Fruit fly (Drosophila melanogaster) whole organism, prepupa: ENCODE measurements around the gene S-Lap3.
A peak's percentile ranks its signal among the peaks of the same experiment; 100 is the strongest.

Source experiments
- Blimp-1 ChIP-seq: fragments of 200-800 bp; sonication (Bioruptor generic); optimal IDR thresholded peaks from 3 replicates; lab custom pipeline; 2017; ENCODE audit warnings: missing biosample characterization, missing genetic modification characterization, mild to moderate bottlenecking, moderate library complexity, missing genetic modification reagents
- CG10669 ChIP-seq: fragments of 200-800 bp; sonication (Bioruptor generic); optimal IDR thresholded peaks from 3 replicates; lab custom pipeline; 2018; ENCODE audit warnings: missing biosample characterization, mild to moderate bottlenecking, missing genetic modification characterization, moderate library complexity
- CG11294 ChIP-seq: fragments of 200-800 bp; sonication (Bioruptor generic); IDR thresholded peaks from 2 replicates; pipeline ENCODE4 v1.3.6; 2022; ENCODE audit warnings: missing biosample characterization, missing genetic modification characterization
- CG11762 ChIP-seq: fragments of 200-800 bp; sonication (Bioruptor generic); optimal IDR thresholded peaks from 3 replicates; lab custom pipeline; 2016; ENCODE audit warnings: missing biosample characterization, missing genetic modification characterization; ENCODE audit not compliant: insufficient read depth
- CG11902 ChIP-seq: fragments of 200-800 bp; sonication (Bioruptor generic); optimal IDR thresholded peaks from 3 replicates; lab custom pipeline; 2016; ENCODE audit warnings: missing biosample characterization, missing genetic modification characterization
- CG15336 ChIP-seq: fragments of 200-800 bp; sonication (Bioruptor generic); IDR thresholded peaks from 2 replicates; pipeline ENCODE4 v1.3.6; 2022; ENCODE audit warnings: missing biosample characterization, missing genetic modification characterization
- CG1621 ChIP-seq: fragments of 200-800 bp; sonication (Bioruptor generic); optimal IDR thresholded peaks from 3 replicates; lab custom pipeline; 2018; ENCODE audit warnings: missing biosample characterization, mild to moderate bottlenecking, missing genetic modification characterization
- CG31627 ChIP-seq: fragments of 200-800 bp; sonication (Bioruptor generic); optimal IDR thresholded peaks from 3 replicates; lab custom pipeline; 2016; ENCODE audit warnings: missing biosample characterization, missing genetic modification characterization
- CG32006 ChIP-seq: fragments of 200-800 bp; sonication (Bioruptor generic); optimal IDR thresholded peaks from 3 replicates; lab custom pipeline; 2017; ENCODE audit warnings: missing biosample characterization, mild to moderate bottlenecking, missing genetic modification characterization
- CG34406 ChIP-seq: fragments of 200-800 bp; sonication (Bioruptor generic); optimal IDR thresholded peaks from 3 replicates; lab custom pipeline; 2016; ENCODE audit warnings: missing biosample characterization, missing genetic modification characterization
- CG3919 ChIP-seq: fragments of 200-800 bp; sonication (Bioruptor generic); optimal IDR thresholded peaks from 3 replicates; lab custom pipeline; 2016; ENCODE audit warnings: missing biosample characterization, missing genetic modification characterization
- CG4318 ChIP-seq: fragments of 200-800 bp; sonication (Bioruptor generic); optimal IDR thresholded peaks from 3 replicates; lab custom pipeline; 2017; ENCODE audit warnings: missing biosample characterization, mild to moderate bottlenecking, missing genetic modification characterization
- CG6163 ChIP-seq: fragments of 200-800 bp; sonication (Bioruptor generic); IDR thresholded peaks from 3 replicates; pipeline ENCODE4 v1.3.6; 2022; ENCODE audit warnings: missing biosample characterization, missing genetic modification characterization
- CG6276 ChIP-seq: fragments of 200-800 bp; sonication (Bioruptor generic); optimal IDR thresholded peaks from 2 replicates; lab custom pipeline; 2017; ENCODE audit warnings: missing biosample characterization, mild to moderate bottlenecking, missing genetic modification characterization
- CG6792 ChIP-seq: fragments of 200-800 bp; sonication (Bioruptor generic); optimal IDR thresholded peaks from 3 replicates; lab custom pipeline; 2016; ENCODE audit warnings: missing biosample characterization, missing genetic modification characterization
- CG6808 ChIP-seq: fragments of 200-800 bp; sonication (Bioruptor generic); optimal IDR thresholded peaks from 3 replicates; lab custom pipeline; 2017; ENCODE audit warnings: missing biosample characterization, missing genetic modification characterization, mild to moderate bottlenecking, moderate library complexity, missing genetic modification reagents
- CG6854 ChIP-seq: fragments of 200-800 bp; sonication (Bioruptor generic); optimal IDR thresholded peaks from 2 replicates; lab custom pipeline; 2017; ENCODE audit warnings: missing biosample characterization, mild to moderate bottlenecking, missing genetic modification characterization
- CG7368 ChIP-seq: fragments of 200-800 bp; sonication (Bioruptor generic); optimal IDR thresholded peaks from 3 replicates; lab custom pipeline; 2016; ENCODE audit warnings: missing biosample characterization, missing genetic modification characterization
- CG8119 ChIP-seq: fragments of 200-800 bp; sonication (Bioruptor generic); IDR thresholded peaks from 3 replicates; pipeline ENCODE4 v1.3.6; 2022; ENCODE audit warnings: missing biosample characterization, missing genetic modification characterization
- CG8319 ChIP-seq: fragments of 200-800 bp; sonication (Bioruptor generic); optimal IDR thresholded peaks from 3 replicates; lab custom pipeline; 2016; ENCODE audit warnings: missing biosample characterization, missing genetic modification characterization
- CG8632 ChIP-seq: fragments of 200-800 bp; sonication (Bioruptor generic); optimal IDR thresholded peaks from 3 replicates; lab custom pipeline; 2016; ENCODE audit warnings: missing biosample characterization, missing genetic modification characterization
- CG9139 ChIP-seq: fragments of 200-800 bp; sonication (Bioruptor generic); optimal IDR thresholded peaks from 3 replicates; lab custom pipeline; 2017; ENCODE audit warnings: missing biosample characterization, mild to moderate bottlenecking, missing genetic modification characterization
- Eip75B ChIP-seq: fragments of 200-800 bp; sonication (Bioruptor generic); optimal IDR thresholded peaks from 3 replicates; lab custom pipeline; 2016; ENCODE audit warnings: missing biosample characterization, missing genetic modification characterization
- Eip78C ChIP-seq: fragments of 200-800 bp; sonication (Bioruptor generic); peaks from one replicate; lab custom pipeline; 2016; ENCODE audit warnings: missing biosample characterization, missing genetic modification characterization
- Eip93F ChIP-seq: fragments of 200-800 bp; sonication (Bioruptor generic); optimal IDR thresholded peaks from 2 replicates; lab custom pipeline; 2016; ENCODE audit warnings: missing biosample characterization, mild to moderate bottlenecking, missing genetic modification characterization
- Gug ChIP-seq: fragments of 200-800 bp; sonication (Bioruptor generic); IDR thresholded peaks from 2 replicates; pipeline ENCODE4 v1.3.6; 2022; ENCODE audit warnings: missing biosample characterization, missing genetic modification characterization
- Hr38 ChIP-seq: sonication (Bioruptor generic); optimal IDR thresholded peaks from 2 replicates; lab custom pipeline; 2016; ENCODE audit warnings: missing biosample characterization, missing genetic modification characterization
- Hr4 ChIP-seq: fragments of 200-800 bp; sonication (Bioruptor generic); optimal IDR thresholded peaks from 3 replicates; lab custom pipeline; 2016; ENCODE audit warnings: missing biosample characterization, missing genetic modification characterization
- Lpt ChIP-seq: fragments of 200-800 bp; sonication (Bioruptor generic); optimal IDR thresholded peaks from 3 replicates; lab custom pipeline; 2016; ENCODE audit warnings: missing biosample characterization, missing genetic modification characterization
- Met ChIP-seq: fragments of 200-800 bp; sonication (Bioruptor generic); optimal IDR thresholded peaks from 3 replicates; lab custom pipeline; 2016; ENCODE audit warnings: missing biosample characterization, missing genetic modification characterization
- OdsH ChIP-seq: fragments of 200-800 bp; sonication (Bioruptor generic); optimal IDR thresholded peaks from 3 replicates; lab custom pipeline; 2016; ENCODE audit warnings: missing biosample characterization, missing genetic modification characterization
- Smox ChIP-seq: fragments of 200-800 bp; sonication (Bioruptor generic); optimal IDR thresholded peaks from 3 replicates; lab custom pipeline; 2016; ENCODE audit warnings: missing biosample characterization, missing genetic modification characterization
- Sox102F ChIP-seq: fragments of 200-800 bp; sonication (Bioruptor generic); optimal IDR thresholded peaks from 2 replicates; lab custom pipeline; 2016; ENCODE audit warnings: missing biosample characterization, mild to moderate bottlenecking, missing genetic modification characterization
- Sox14 ChIP-seq: fragments of 200-800 bp; sonication (Bioruptor generic); optimal IDR thresholded peaks from 3 replicates; lab custom pipeline; 2016; ENCODE audit warnings: missing biosample characterization, missing genetic modification characterization
- Sox15 ChIP-seq: fragments of 200-800 bp; sonication (Bioruptor generic); optimal IDR thresholded peaks from 3 replicates; lab custom pipeline; 2016; ENCODE audit warnings: missing biosample characterization, missing genetic modification characterization
- achi ChIP-seq: fragments of 200-800 bp; sonication (Bioruptor generic); optimal IDR thresholded peaks from 3 replicates; lab custom pipeline; 2016; ENCODE audit warnings: missing biosample characterization, missing genetic modification characterization
- acj6 ChIP-seq: fragments of 200-800 bp; sonication (Bioruptor generic); optimal IDR thresholded peaks from 3 replicates; lab custom pipeline; 2016; ENCODE audit warnings: missing biosample characterization, missing genetic modification characterization
- cyc ChIP-seq: fragments of 200-800 bp; sonication (Bioruptor generic); optimal IDR thresholded peaks from 3 replicates; lab custom pipeline; 2016; ENCODE audit warnings: missing biosample characterization, missing genetic modification characterization
- dac ChIP-seq: fragments of 200-800 bp; sonication (Bioruptor generic); optimal IDR thresholded peaks from 2 replicates; lab custom pipeline; 2017; ENCODE audit warnings: missing biosample characterization, mild to moderate bottlenecking, missing genetic modification characterization
- eg ChIP-seq: fragments of 200-800 bp; sonication (Bioruptor generic); IDR thresholded peaks from 3 replicates; pipeline ENCODE4 v1.3.6; 2022; ENCODE audit warnings: missing biosample characterization, missing genetic modification characterization
- fd59A ChIP-seq: fragments of 200-800 bp; sonication (Bioruptor generic); optimal IDR thresholded peaks from 2 replicates; lab custom pipeline; 2017; ENCODE audit warnings: missing biosample characterization, mild to moderate bottlenecking, missing genetic modification characterization, missing genetic modification reagents
- fkh ChIP-seq: fragments of 200-800 bp; sonication (Bioruptor generic); optimal IDR thresholded peaks from 3 replicates; lab custom pipeline; 2017; ENCODE audit warnings: missing biosample characterization, mild to moderate bottlenecking, missing genetic modification characterization, moderate library complexity
- lz ChIP-seq: fragments of 200-800 bp; sonication (Bioruptor generic); optimal IDR thresholded peaks from 3 replicates; lab custom pipeline; 2016; ENCODE audit warnings: missing biosample characterization, missing genetic modification characterization
- net ChIP-seq: fragments of 200-800 bp; sonication (Bioruptor generic); optimal IDR thresholded peaks from 3 replicates; lab custom pipeline; 2016; ENCODE audit warnings: missing biosample characterization, missing genetic modification characterization
- pdm3 ChIP-seq: fragments of 200-800 bp; sonication (Bioruptor generic); optimal IDR thresholded peaks from 3 replicates; lab custom pipeline; 2016; ENCODE audit warnings: missing biosample characterization, missing genetic modification characterization
- salr ChIP-seq, 2 experiments: fragments of 200-800 bp; sonication (Bioruptor generic); optimal IDR thresholded peaks; 3 replicates each; lab custom pipeline; 2016 to 2018; ENCODE audit warnings: missing biosample characterization in 2 of 2, missing genetic modification characterization in 2 of 2, mild to moderate bottlenecking in 1 of 2
- svp ChIP-seq: fragments of 200-800 bp; sonication (Bioruptor generic); peaks from one replicate; lab custom pipeline; 2016; ENCODE audit warnings: missing biosample characterization, missing genetic modification characterization
- topi ChIP-seq: fragments of 200-800 bp; sonication (Bioruptor generic); optimal IDR thresholded peaks from 3 replicates; lab custom pipeline; 2016; ENCODE audit warnings: missing biosample characterization, missing genetic modification characterization
- vri ChIP-seq: fragments of 200-800 bp; sonication (Bioruptor generic); optimal IDR thresholded peaks from 3 replicates; lab custom pipeline; 2016; ENCODE audit warnings: missing biosample characterization, mild to moderate bottlenecking, missing genetic modification characterization

Gene S-Lap3

dm6 chr3L:10428746-10429145 is 36.2 kb upstream of the S-Lap3 start:
- no peak for TF ChIP-seq CG8632 (GFP tag; lab: Kevin White, UChicago)
- no peak for TF ChIP-seq CG6854
- 0 out of 2 replicates have a peak, but pooled peaks have one; percentile 9 for TF ChIP-seq Gug (GFP tag; lab: Robert Waterston, UW)
- TF ChIP-seq Sox15, result no peak
- TF ChIP-seq eg (GFP tag; lab: Robert Waterston, UW), result peak; percentile 51; the same call in 1 of the 3 replicates
- peak; percentile 84 for TF ChIP-seq dac (GFP tag; lab: Kevin White, UChicago)
- no peak for TF ChIP-seq pdm3 (GFP tag; lab: Kevin White, UChicago)
- TF ChIP-seq CG3919 (GFP tag; lab: Kevin White, UChicago), result peak; percentile 36
- TF ChIP-seq CG1621 (tag; lab: Kevin White, UChicago), result no peak
- TF ChIP-seq Sox14 (GFP tag; lab: Kevin White, UChicago), result no peak
- TF ChIP-seq Lpt (GFP tag; lab: Kevin White, UChicago), result peak; percentile 75
- TF ChIP-seq svp (GFP tag; lab: Kevin White, UChicago), result no peak
- TF ChIP-seq CG11902 (GFP tag; lab: Kevin White, UChicago), result no peak
- peak; percentile 91 for TF ChIP-seq CG4318 (GFP tag; lab: Kevin White, UChicago)
- TF ChIP-seq Eip78C (GFP tag; lab: Kevin White, UChicago), result peak; percentile 57
- no peak; the same call in 1 of the 2 replicates for TF ChIP-seq CG11294 (GFP tag; lab: Robert Waterston, UW)
- peak; percentile 46 for TF ChIP-seq achi (GFP tag; lab: Kevin White, UChicago)
- no peak for TF ChIP-seq Blimp-1 (GFP tag; lab: Kevin White, UChicago)
- no peak for TF ChIP-seq Sox102F (GFP tag; lab: Kevin White, UChicago)
- no peak for TF ChIP-seq CG6163 (GFP tag; lab: Robert Waterston, UW)
- no peak for TF ChIP-seq fkh (GFP tag; lab: Kevin White, UChicago)
- no peak for TF ChIP-seq Eip75B
- TF ChIP-seq acj6, result peak; percentile 6
- TF ChIP-seq CG34406, result no peak
- TF ChIP-seq salr (GFP tag; optimal IDR thresholded peaks at IDR 0.05; lab: Kevin White, UChicago), result peak in 1 of 2 experiments; percentile 71
- TF ChIP-seq topi (GFP tag; lab: Kevin White, UChicago), result no peak
- TF ChIP-seq CG10669 (GFP tag; lab: Kevin White, UChicago), result no peak
- TF ChIP-seq CG6808 (GFP tag; lab: Kevin White, UChicago), result no peak
- TF ChIP-seq Smox (GFP tag; lab: Kevin White, UChicago), result no peak
- peak; percentile 93 for TF ChIP-seq CG8119 (GFP tag; lab: Robert Waterston, UW)
- TF ChIP-seq CG15336, result peak; percentile 89
- TF ChIP-seq CG32006 (GFP tag; lab: Kevin White, UChicago), result peak; percentile 97
- TF ChIP-seq Eip93F (GFP tag; lab: Kevin White, UChicago), result no peak
- no peak for TF ChIP-seq Hr38 (GFP tag; lab: Kevin White, UChicago)
- no peak for TF ChIP-seq CG9139 (GFP tag; lab: Kevin White, UChicago)
- TF ChIP-seq vri (GFP tag; lab: Kevin White, UChicago), result no peak
- no peak for TF ChIP-seq net (GFP tag; lab: Kevin White, UChicago)
- peak; percentile 52 for TF ChIP-seq OdsH
- no peak for TF ChIP-seq lz (GFP tag; lab: Kevin White, UChicago)
- TF ChIP-seq CG31627, result no peak
- TF ChIP-seq CG8319 (GFP tag; lab: Kevin White, UChicago), result no peak
- TF ChIP-seq cyc (GFP tag; lab: Kevin White, UChicago), result no peak
- no peak for TF ChIP-seq fd59A (GFP tag; lab: Kevin White, UChicago)
- no peak for TF ChIP-seq CG7368
- no peak for TF ChIP-seq Met (GFP tag; lab: Kevin White, UChicago)
- TF ChIP-seq CG6276 (GFP tag; lab: Kevin White, UChicago), result peak; percentile 76
- TF ChIP-seq CG11762, result peak; percentile 11
- peak; percentile 83 for TF ChIP-seq Hr4 (GFP tag; lab: Kevin White, UChicago)
- TF ChIP-seq CG6792 (GFP tag; lab: Kevin White, UChicago), result no peak
